Fruit fly (Drosophila melanogaster): Measurements from ENCODE around the gene CG3982.

Gene CG3982

DNA sequence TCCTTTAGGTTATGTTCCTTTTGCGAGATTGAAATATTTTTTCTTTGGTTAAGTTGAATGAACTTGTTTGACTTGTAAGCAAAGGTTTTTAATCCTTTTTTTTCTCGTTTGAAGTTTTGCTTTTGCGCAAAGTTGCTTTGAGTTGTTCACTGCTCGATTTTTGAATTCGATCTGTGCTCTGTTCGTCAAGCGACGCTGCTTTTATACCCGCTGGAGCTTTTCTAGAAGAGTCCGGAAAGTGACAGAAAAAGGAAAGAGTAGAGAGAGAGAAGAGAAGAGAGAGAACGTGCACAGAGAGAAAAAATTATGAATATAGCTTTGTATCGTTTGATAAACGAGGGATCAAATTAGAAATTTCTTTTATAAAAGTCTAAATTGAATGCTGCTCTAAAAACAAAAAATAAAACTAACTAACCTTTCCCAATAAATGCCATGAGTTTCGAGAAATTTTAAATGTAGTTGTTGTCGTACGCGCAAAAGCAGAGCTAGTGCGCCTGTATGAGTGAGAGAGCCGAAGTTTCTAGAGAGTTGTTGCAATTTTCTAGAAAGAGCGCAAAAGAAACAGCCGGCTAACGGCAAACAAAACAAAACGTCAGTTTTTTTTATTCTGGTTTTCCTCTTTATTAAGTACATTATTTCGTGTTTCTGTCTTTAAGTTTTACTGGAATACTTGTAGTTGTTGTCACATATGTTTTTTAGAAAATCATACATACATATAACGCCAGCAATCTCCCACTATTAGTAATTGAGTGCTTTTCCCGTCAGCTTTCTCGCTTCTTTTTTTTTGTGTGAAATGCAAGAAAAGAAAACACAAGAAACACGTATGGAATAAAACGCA lies 39.8 kb downstream of the CG3982 start, which contains the start of gene Hsp26 (continued):
- TF ChIP-seq CG7357 (GFP tag; IDR thresholded peaks at IDR 0.05) (peak; percentile 61), CG1233 (GFP tag; optimal IDR thresholded peaks at IDR 0.05) (peak; percentile 78), da (GFP tag; optimal IDR thresholded peaks at IDR 0.05) (no peak), CG33557 (GFP tag; optimal IDR thresholded peaks at IDR 0.05) (peak; percentile 21), eve (GFP tag; optimal IDR thresholded peaks at IDR 0.05) (no peak), CG9727 (GFP tag; optimal IDR thresholded peaks at IDR 0.05) (peak; percentile 74), pita (GFP tag; optimal IDR thresholded peaks at IDR 0.05) (no peak), pros (GFP tag; optimal IDR thresholded peaks at IDR 0.05) (no peak), nmo (GFP tag; optimal IDR thresholded peaks at IDR 0.05) (peak; percentile 85), CHES-1-like (GFP tag; optimal IDR thresholded peaks at IDR 0.05) (peak; percentile 81), CG4282 (GFP tag; optimal IDR thresholded peaks at IDR 0.05) (no peak), CG12659 (GFP tag; optimal IDR thresholded peaks at IDR 0.05) (peak; percentile 86), mam (GFP tag; optimal IDR thresholded peaks at IDR 0.05) (peak; percentile 85), Xrp1 (GFP tag; IDR thresholded peaks at IDR 0.05) (peak; percentile 91), CG15269 (tag; optimal IDR thresholded peaks at IDR 0.05) (peak; percentile 85), CG11560 (tag; IDR thresholded peaks at IDR 0.05) (0 out of 3 replicates have a peak, but pooled peaks have one; percentile 29), CG11723 (GFP tag; optimal IDR thresholded peaks at IDR 0.05) (peak; percentile 59), CG10431 (GFP tag; optimal IDR thresholded peaks at IDR 0.05) (no peak), CG8359 (GFP tag; optimal IDR thresholded peaks at IDR 0.05; ENCODE audit: borderline replicate concordance) (peak; percentile 34), gro (GFP tag; optimal IDR thresholded peaks at IDR 0.05) (peak; percentile 80), CG43689 (GFP tag; IDR thresholded peaks at IDR 0.05) (peak; percentile 71), CG9609 (GFP tag; optimal IDR thresholded peaks at IDR 0.05) (peak; percentile 82), zfh1 (GFP tag; IDR thresholded peaks at IDR 0.05) (peak; percentile 81), CG2199 (GFP tag; IDR thresholded peaks at IDR 0.05) (0 out of 3 replicates have a peak, but pooled peaks have one; percentile 32), GATAe (GFP tag; conservative IDR thresholded peaks at IDR 0.05) (0 out of 2 replicates have a peak, but pooled peaks have one; percentile 27), CG4360 (GFP tag; IDR thresholded peaks at IDR 0.05) (peak; percentile 54), CG15514 (GFP tag; optimal IDR thresholded peaks at IDR 0.05) (peak; percentile 54), z (GFP tag; IDR thresholded peaks at IDR 0.05) (no peak), Ets65A (GFP tag) (peak; percentile 91), pfk (GFP tag; optimal IDR thresholded peaks at IDR 0.05) (no peak), CG16863 (GFP tag; optimal IDR thresholded peaks at IDR 0.05) (peak; percentile 88), CG11247 (GFP tag; IDR thresholded peaks at IDR 0.05) (peak; percentile 62), run (tag; optimal IDR thresholded peaks at IDR 0.05) (peak; percentile 77), CG3065 (GFP tag; optimal IDR thresholded peaks at IDR 0.05) (peak; percentile 57), CG10267 (tag; optimal IDR thresholded peaks at IDR 0.05) (peak; percentile 77), cwo (GFP tag; optimal IDR thresholded peaks at IDR 0.05) (peak; percentile 75), Fer1 (GFP tag; optimal IDR thresholded peaks at IDR 0.05) (peak; percentile 86), twi (tag; optimal IDR thresholded peaks at IDR 0.05) (peak; percentile 52), Sry-δ (GFP tag; optimal IDR thresholded peaks at IDR 0.05) (peak; percentile 24), CG3995 (GFP tag; optimal IDR thresholded peaks at IDR 0.05) (peak; percentile 12), CG13123 (GFP tag; optimal IDR thresholded peaks at IDR 0.05) (peak; percentile 64), CG6654 (GFP tag; optimal IDR thresholded peaks at IDR 0.05) (peak; percentile 38), Max (GFP tag; optimal IDR thresholded peaks at IDR 0.05) (peak; percentile 69), CG6254 (GFP tag; optimal IDR thresholded peaks at IDR 0.05) (peak; percentile 71), schlank (tag; optimal IDR thresholded peaks at IDR 0.05) (peak; percentile 8), Dref (GFP tag; IDR thresholded peaks at IDR 0.05) (no peak), mld (GFP tag; IDR thresholded peaks at IDR 0.05; ENCODE audit: partially characterized antibody) (no peak), CG34422 (GFP tag; IDR thresholded peaks at IDR 0.05) (peak; percentile 86; the same call in 2 of the 3 replicates), CoRest (tag; optimal IDR thresholded peaks at IDR 0.05) (peak; percentile 81)

Data from whole organism, embryonic.